Worm (Caenorhabditis elegans): ENCODE data around the gene F18F11.4.

The F18F11.4 gene

ce11 chrIV:379605-380004 is 49.0 kb downstream of the F18F11.4 start:
- TF ChIP-seq lin-39 (tag; optimal IDR thresholded peaks at IDR 0.05) (no peak), nhr-28 (tag; optimal IDR thresholded peaks at IDR 0.05) (no peak), tbx-2 (tag; optimal IDR thresholded peaks at IDR 0.05) (no peak), ama-1 (optimal IDR thresholded peaks at IDR 0.05) (no peak), elt-3 (tag; optimal IDR thresholded peaks at IDR 0.05) (no peak), ceh-28 (tag; optimal IDR thresholded peaks at IDR 0.05) (no peak), lin-15B (tag; optimal IDR thresholded peaks at IDR 0.05) (no peak), pha-4 (tag; optimal IDR thresholded peaks at IDR 0.05) (no peak)

ce11 chrIV:383135-383731 is 52.6 kb downstream of the F18F11.4 start, which contains the start of gene spl-1:
spl-1 (minus strand) TSS chrIV:383185.
- TF ChIP-seq pqm-1 (tag; optimal IDR thresholded peaks at IDR 0.05) (peak; percentile 85), nhr-43 (tag; optimal IDR thresholded peaks at IDR 0.05; ENCODE audit: poor library complexity, severe bottlenecking) (no peak), ztf-11 (tag; optimal IDR thresholded peaks at IDR 0.05) (no peak), egl-5 (tag; optimal IDR thresholded peaks at IDR 0.05) (no peak), elt-2 (tag; optimal IDR thresholded peaks at IDR 0.05) (peak; percentile 79), pha-4 (tag; optimal IDR thresholded peaks at IDR 0.05) (peak; percentile 65), ceh-9 (tag; optimal IDR thresholded peaks at IDR 0.05) (no peak), unc-39 (tag; optimal IDR thresholded peaks at IDR 0.05) (no peak)

All from whole organism, L3 larva.